Worm (Caenorhabditis elegans) whole organism, L3 larva: ENCODE measurements around the gene C25F9.14.

ENCODE experiments used
- ZK546.5 ChIP-seq: sonication (generic microtip); optimal IDR thresholded peaks from 2 replicates; lab custom pipeline; 2017; ENCODE audit warnings: missing biosample characterization, missing genetic modification characterization
- elt-2 ChIP-seq: sonication (generic microtip); optimal IDR thresholded peaks from 2 replicates; lab custom pipeline; 2016; ENCODE audit warnings: missing genetic modification reagents, mild to moderate bottlenecking, missing genetic modification characterization, missing compliant biosample characterization
- hmg-11 ChIP-seq: sonication (generic microtip); optimal IDR thresholded peaks from 2 replicates; lab custom pipeline; 2016; ENCODE audit warnings: missing genetic modification characterization, missing compliant biosample characterization
- lin-39 ChIP-seq: fragments of 150-350 bp; optimal IDR thresholded peaks from 2 replicates; lab custom pipeline; 2018; ENCODE audit warnings: missing biosample characterization, missing genetic modification reagents, missing genetic modification characterization
- nhr-43 ChIP-seq: sonication (generic microtip); optimal IDR thresholded peaks from 2 replicates; lab custom pipeline; 2016; ENCODE audit warnings: mild to moderate bottlenecking, missing genetic modification characterization, missing compliant biosample characterization; ENCODE audit not compliant: poor library complexity, severe bottlenecking
- nhr-76 ChIP-seq: fragments of 150-350 bp; sonication (generic microtip); optimal IDR thresholded peaks from 5 replicates; lab custom pipeline; 2014; ENCODE audit warnings: missing biosample characterization, missing genetic modification characterization
- snpc-4 ChIP-seq: fragments of 150-350 bp; optimal IDR thresholded peaks from 2 replicates; lab custom pipeline; 2014; ENCODE audit warnings: missing biosample characterization, missing genetic modification characterization
- unc-62 ChIP-seq: fragments of 150-350 bp; sonication (generic microtip); optimal IDR thresholded peaks from 4 replicates; lab custom pipeline; 2014; ENCODE audit warnings: missing biosample characterization, missing genetic modification reagents, missing genetic modification characterization
- ztf-11 ChIP-seq: fragments of 150-350 bp; optimal IDR thresholded peaks from 2 replicates; lab custom pipeline; 2014; ENCODE audit warnings: missing biosample characterization, missing genetic modification characterization

DNA sequence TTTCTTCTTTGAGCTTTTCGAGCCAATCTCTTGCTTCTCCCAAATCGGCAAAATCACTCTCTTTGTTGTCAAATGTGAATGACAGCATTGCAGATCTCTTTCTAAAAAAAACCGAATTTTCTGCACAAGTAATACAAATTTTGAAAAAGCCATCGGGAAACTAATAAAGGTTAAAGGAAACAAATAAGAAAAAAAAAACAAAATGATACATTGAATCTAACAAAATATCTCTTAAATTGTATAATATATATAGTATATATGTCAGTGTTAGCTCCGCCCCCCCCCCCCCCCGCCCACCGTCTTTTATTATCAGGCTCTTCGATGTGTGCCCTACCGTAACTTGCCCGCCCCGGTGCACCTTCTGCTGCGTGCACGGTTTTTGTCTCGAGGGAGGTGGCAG lies 3.3 kb upstream of the C25F9.14 start, which contains the start of gene C25F9.11:
- TF ChIP-seq hmg-11, result no peak
- TF ChIP-seq ZK546.5, result no peak
- no peak for TF ChIP-seq unc-62 (GFP tag; lab: Kevin White, UChicago)
- TF ChIP-seq ztf-11, result no peak
- TF ChIP-seq snpc-4 (tag; lab: Kevin White, UChicago), result no peak
- no peak for TF ChIP-seq lin-39 (tag; lab: Kevin White, UChicago)
- no peak for TF ChIP-seq nhr-76 (tag; lab: Kevin White, UChicago)
- no peak for TF ChIP-seq nhr-43 (tag; lab: Kevin White, UChicago)
- TF ChIP-seq elt-2, result peak; percentile 12
